Worm (Caenorhabditis elegans): Measurements from ENCODE around the gene ptr-24.

ce11 chrX:13323697-13324096, 14.1 kb upstream of the ptr-24 start:
- TF ChIP-seq nhr-10 (tag; optimal IDR thresholded peaks at IDR 0.05) = no peak
- no peak for TF ChIP-seq lin-39 (tag; optimal IDR thresholded peaks at IDR 0.05)
- TF ChIP-seq ama-1 (optimal IDR thresholded peaks at IDR 0.05) = no peak
- no peak for TF ChIP-seq nhr-11 (tag; optimal IDR thresholded peaks at IDR 0.05)
- TF ChIP-seq mab-5 (tag; optimal IDR thresholded peaks at IDR 0.05) = no peak
- no peak for TF ChIP-seq unc-39 (tag; optimal IDR thresholded peaks at IDR 0.05)
- no peak for TF ChIP-seq nhr-25 (tag; optimal IDR thresholded peaks at IDR 0.05)
- no peak for TF ChIP-seq ceh-16 (tag; optimal IDR thresholded peaks at IDR 0.05)
- TF ChIP-seq nhr-237 (tag; optimal IDR thresholded peaks at IDR 0.05) = no peak
- no peak for TF ChIP-seq skn-1 (tag; optimal IDR thresholded peaks at IDR 0.05)
- no peak for TF ChIP-seq elt-3 (tag; optimal IDR thresholded peaks at IDR 0.05)
- TF ChIP-seq unc-55 (GFP tag; optimal IDR thresholded peaks at IDR 0.05) = no peak
- TF ChIP-seq lin-11 (tag; optimal IDR thresholded peaks at IDR 0.05) = no peak
